Fruit fly (Drosophila melanogaster) whole organism, embryonic: ENCODE data around the gene CG12768.

Experiments
- Antp ChIP-seq: fragments of 200-800 bp; sonication (Bioruptor generic); optimal IDR thresholded peaks from 3 replicates; lab custom pipeline; 2016; ENCODE audit warnings: missing biosample characterization, missing genetic modification characterization
- Awh ChIP-seq: fragments of 200-800 bp; sonication (Bioruptor generic); IDR thresholded peaks from 2 replicates; pipeline ENCODE4, ENCODE4 v1.3.6; 2022; ENCODE audit warnings: missing biosample characterization, missing genetic modification characterization
- Bdp1 ChIP-seq: fragments of 200-800 bp; sonication (Bioruptor generic); optimal IDR thresholded peaks from 3 replicates; lab custom pipeline; 2016; ENCODE audit warnings: missing biosample characterization, missing genetic modification characterization
- CG12659 ChIP-seq: fragments of 200-800 bp; sonication (Bioruptor generic); optimal IDR thresholded peaks from 3 replicates; lab custom pipeline; 2017; ENCODE audit warnings: mild to moderate bottlenecking, missing biosample characterization, missing genetic modification reagents, missing genetic modification characterization
- CG13424 ChIP-seq: fragments of 200-800 bp; sonication (Bioruptor generic); optimal IDR thresholded peaks from 2 replicates; lab custom pipeline; 2019; ENCODE audit warnings: missing biosample characterization, mild to moderate bottlenecking, missing genetic modification characterization, moderate library complexity
- CG14441 ChIP-seq: fragments of 200-800 bp; sonication (Bioruptor generic); IDR thresholded peaks from 2 replicates; pipeline ENCODE4 v1.3.6; 2022; ENCODE audit warnings: missing biosample characterization, missing genetic modification characterization
- CG1603 ChIP-seq: fragments of 200-800 bp; sonication (Bioruptor generic); optimal IDR thresholded peaks from 2 replicates; lab custom pipeline; 2019; ENCODE audit warnings: missing biosample characterization, mild to moderate bottlenecking, missing genetic modification characterization, moderate library complexity
- CG1647 ChIP-seq: fragments of 200-800 bp; sonication (Bioruptor generic); optimal IDR thresholded peaks from 3 replicates; lab custom pipeline; 2016; ENCODE audit warnings: missing biosample characterization, missing genetic modification characterization
- CG16813 ChIP-seq: fragments of 200-800 bp; sonication (Bioruptor generic); IDR thresholded peaks from 3 replicates; pipeline ENCODE4 v1.3.6; 2022; ENCODE audit warnings: missing biosample characterization, missing genetic modification characterization; ENCODE audit not compliant: partially characterized antibody
- CG17612 ChIP-seq: fragments of 200-800 bp; sonication (Bioruptor generic); IDR thresholded peaks from 2 replicates; pipeline ENCODE4 v1.3.6; 2022; ENCODE audit warnings: missing biosample characterization, missing genetic modification characterization
- CG2712 ChIP-seq: fragments of 200-800 bp; optimal IDR thresholded peaks from 3 replicates; lab custom pipeline; 2019; ENCODE audit warnings: missing biosample characterization, mild to moderate bottlenecking, missing genetic modification characterization, moderate library complexity
- CG30020 ChIP-seq: fragments of 200-800 bp; optimal IDR thresholded peaks from 2 replicates; lab custom pipeline; 2019; ENCODE audit warnings: missing biosample characterization, mild to moderate bottlenecking, missing genetic modification characterization, moderate library complexity
- CG30403 ChIP-seq: fragments of 200-800 bp; sonication (Bioruptor generic); optimal IDR thresholded peaks from 3 replicates; lab custom pipeline; 2016; ENCODE audit warnings: missing biosample characterization, missing genetic modification characterization
- CG3407 ChIP-seq: fragments of 200-800 bp; sonication (Bioruptor generic); optimal IDR thresholded peaks from 2 replicates; lab custom pipeline; 2018; ENCODE audit warnings: missing biosample characterization, mild to moderate bottlenecking, missing genetic modification characterization
- CG34224 ChIP-seq: fragments of 200-800 bp; sonication (Bioruptor generic); IDR thresholded peaks from 3 replicates; pipeline ENCODE4 v1.3.6; 2022; ENCODE audit warnings: missing biosample characterization, missing genetic modification characterization; ENCODE audit not compliant: partially characterized antibody
- CG34422 ChIP-seq: fragments of 200-800 bp; sonication (Bioruptor generic); IDR thresholded peaks from 3 replicates; pipeline ENCODE4 v1.3.6; 2022; ENCODE audit warnings: missing biosample characterization, missing genetic modification characterization
- CG4328 ChIP-seq: fragments of 200-800 bp; sonication (Bioruptor generic); optimal IDR thresholded peaks from 3 replicates; lab custom pipeline; 2017; ENCODE audit warnings: missing biosample characterization, missing genetic modification reagents, missing genetic modification characterization
- CG4424 ChIP-seq: fragments of 200-800 bp; sonication (Bioruptor generic); optimal IDR thresholded peaks from 3 replicates; lab custom pipeline; 2016; ENCODE audit warnings: missing biosample characterization, missing genetic modification characterization
- CG4820 ChIP-seq: fragments of 200-800 bp; sonication (Bioruptor generic); optimal IDR thresholded peaks from 3 replicates; lab custom pipeline; 2016; ENCODE audit warnings: missing biosample characterization, missing genetic modification characterization
- CG6765 ChIP-seq: fragments of 200-800 bp; sonication (Bioruptor generic); optimal IDR thresholded peaks from 3 replicates; lab custom pipeline; 2017; ENCODE audit warnings: missing biosample characterization, mild to moderate bottlenecking, missing genetic modification characterization
- CG7987 ChIP-seq: fragments of 200-800 bp; sonication (Bioruptor generic); optimal IDR thresholded peaks from 2 replicates; lab custom pipeline; 2018; ENCODE audit warnings: missing biosample characterization, mild to moderate bottlenecking, missing genetic modification characterization, moderate library complexity
- CG8359 ChIP-seq: fragments of 200-800 bp; sonication (Bioruptor generic); optimal IDR thresholded peaks from 2 replicates; lab custom pipeline; 2017; ENCODE audit warnings: missing biosample characterization, mild to moderate bottlenecking, missing genetic modification characterization, borderline replicate concordance
- CG8924 ChIP-seq: fragments of 200-800 bp; optimal IDR thresholded peaks from 3 replicates; lab custom pipeline; 2019; ENCODE audit warnings: missing biosample characterization, mild to moderate bottlenecking, missing genetic modification characterization, moderate library complexity
- CG9215 ChIP-seq: fragments of 200-800 bp; sonication (Bioruptor generic); IDR thresholded peaks from 2 replicates; pipeline ENCODE4 v1.3.6; 2022; ENCODE audit warnings: missing biosample characterization, missing genetic modification characterization
- Dad ChIP-seq: fragments of 200-800 bp; sonication (Bioruptor generic); optimal IDR thresholded peaks from 3 replicates; lab custom pipeline; 2016; ENCODE audit warnings: missing biosample characterization, missing genetic modification characterization
- Fer3 ChIP-seq: fragments of 200-800 bp; sonication (Bioruptor generic); optimal IDR thresholded peaks from 2 replicates; lab custom pipeline; 2018; ENCODE audit warnings: missing biosample characterization, mild to moderate bottlenecking, missing genetic modification characterization, moderate library complexity
- Hand ChIP-seq: fragments of 200-800 bp; sonication (Bioruptor generic); optimal IDR thresholded peaks from 2 replicates; lab custom pipeline; 2017; ENCODE audit warnings: mild to moderate bottlenecking, missing biosample characterization, missing genetic modification reagents, missing genetic modification characterization
- HmgD ChIP-seq: fragments of 200-800 bp; sonication (Bioruptor generic); optimal IDR thresholded peaks from 3 replicates; lab custom pipeline; 2016; ENCODE audit warnings: missing biosample characterization, missing genetic modification characterization
- Meics ChIP-seq: fragments of 200-800 bp; sonication (Bioruptor generic); optimal IDR thresholded peaks from 2 replicates; lab custom pipeline; 2017; ENCODE audit warnings: missing biosample characterization, mild to moderate bottlenecking, missing genetic modification characterization
- Six4 ChIP-seq: fragments of 200-800 bp; sonication (Bioruptor generic); optimal IDR thresholded peaks from 2 replicates; lab custom pipeline; 2016; ENCODE audit warnings: missing biosample characterization, missing genetic modification characterization
- Spps ChIP-seq: fragments of 200-800 bp; sonication (Bioruptor generic); optimal IDR thresholded peaks from 2 replicates; lab custom pipeline; 2018; ENCODE audit warnings: missing biosample characterization, mild to moderate bottlenecking, missing genetic modification characterization
- ac ChIP-seq: fragments of 200-800 bp; sonication (Bioruptor generic); optimal IDR thresholded peaks from 3 replicates; lab custom pipeline; 2017; ENCODE audit warnings: missing biosample characterization, mild to moderate bottlenecking, missing genetic modification characterization
- bowl ChIP-seq: fragments of 200-800 bp; sonication (Bioruptor generic); IDR thresholded peaks from 2 replicates; pipeline ENCODE4 v1.3.6; 2022; ENCODE audit warnings: missing biosample characterization, missing genetic modification characterization
- cato ChIP-seq: fragments of 200-800 bp; sonication (Bioruptor generic); optimal IDR thresholded peaks from 2 replicates; lab custom pipeline; 2016; ENCODE audit warnings: missing biosample characterization, missing genetic modification characterization, borderline replicate concordance
- chm ChIP-seq: fragments of 200-800 bp; sonication (Bioruptor generic); IDR thresholded peaks from 2 replicates; pipeline ENCODE4 v1.3.6; 2022; ENCODE audit warnings: missing biosample characterization, missing genetic modification characterization
- danr ChIP-seq: fragments of 200-800 bp; sonication (Bioruptor generic); IDR thresholded peaks from 2 replicates; pipeline ENCODE4 v1.3.6; 2022; ENCODE audit warnings: missing biosample characterization, missing genetic modification characterization
- en ChIP-seq: fragments of 200-800 bp; sonication (Bioruptor generic); optimal IDR thresholded peaks from 2 replicates; lab custom pipeline; 2016; ENCODE audit warnings: missing biosample characterization, missing genetic modification characterization
- ftz-f1 ChIP-seq: fragments of 200-800 bp; sonication (Bioruptor generic); optimal IDR thresholded peaks from 2 replicates; lab custom pipeline; 2016; ENCODE audit warnings: missing biosample characterization, missing genetic modification characterization
- hb ChIP-seq: fragments of 200-800 bp; sonication (Bioruptor generic); IDR thresholded peaks from 3 replicates; pipeline ENCODE4 v1.3.6; 2022; ENCODE audit warnings: missing biosample characterization, missing genetic modification characterization; ENCODE audit not compliant: partially characterized antibody
- lbe ChIP-seq: fragments of 200-800 bp; sonication (Bioruptor generic); optimal IDR thresholded peaks from 2 replicates; lab custom pipeline; 2016; ENCODE audit warnings: missing biosample characterization, mild to moderate bottlenecking, missing genetic modification characterization
- lmd ChIP-seq: fragments of 200-800 bp; sonication (Bioruptor generic); IDR thresholded peaks from 2 replicates; pipeline ENCODE4 v1.3.6; 2022; ENCODE audit warnings: missing biosample characterization, missing genetic modification characterization
- luna ChIP-seq: fragments of 200-800 bp; sonication (Bioruptor generic); optimal IDR thresholded peaks from 2 replicates; lab custom pipeline; 2016; ENCODE audit warnings: missing biosample characterization, missing genetic modification characterization
- nmo ChIP-seq: fragments of 200-800 bp; sonication (Bioruptor generic); optimal IDR thresholded peaks from 2 replicates; lab custom pipeline; 2018; ENCODE audit warnings: missing biosample characterization, mild to moderate bottlenecking, missing genetic modification characterization, moderate library complexity
- p53 ChIP-seq: fragments of 200-800 bp; sonication (Bioruptor generic); optimal IDR thresholded peaks from 2 replicates; lab custom pipeline; 2016; ENCODE audit warnings: missing biosample characterization, missing genetic modification characterization
- slp2 ChIP-seq: fragments of 200-800 bp; sonication (Bioruptor generic); optimal IDR thresholded peaks from 2 replicates; lab custom pipeline; 2016; ENCODE audit warnings: missing biosample characterization, missing genetic modification characterization
- stwl ChIP-seq: fragments of 200-800 bp; sonication (Bioruptor generic); optimal IDR thresholded peaks from 3 replicates; lab custom pipeline; 2018; ENCODE audit warnings: missing biosample characterization, mild to moderate bottlenecking, missing genetic modification characterization, moderate library complexity
- tll ChIP-seq, 2 experiments: fragments of 200-800 bp in 1 of 2; fragments of >200 bp in 1 of 2; sonication (Bioruptor generic) in 1 of 2; optimal IDR thresholded peaks; 2 replicates each; lab custom pipeline; 2017 to 2019; ENCODE audit warnings: missing biosample characterization in 2 of 2, missing genetic modification characterization in 2 of 2, mild to moderate bottlenecking in 1 of 2, moderate library complexity in 1 of 2
- tna ChIP-seq: fragments of 200-800 bp; sonication (Bioruptor generic); IDR thresholded peaks from 2 replicates; pipeline ENCODE4 v1.3.6; 2022; ENCODE audit warnings: missing biosample characterization, missing genetic modification characterization; ENCODE audit not compliant: partially characterized antibody
- unpg ChIP-seq: fragments of 200-800 bp; sonication (Bioruptor generic); optimal IDR thresholded peaks from 3 replicates; lab custom pipeline; 2018; ENCODE audit warnings: missing biosample characterization, mild to moderate bottlenecking, missing genetic modification characterization, moderate library complexity

Gene CG12768

DNA sequence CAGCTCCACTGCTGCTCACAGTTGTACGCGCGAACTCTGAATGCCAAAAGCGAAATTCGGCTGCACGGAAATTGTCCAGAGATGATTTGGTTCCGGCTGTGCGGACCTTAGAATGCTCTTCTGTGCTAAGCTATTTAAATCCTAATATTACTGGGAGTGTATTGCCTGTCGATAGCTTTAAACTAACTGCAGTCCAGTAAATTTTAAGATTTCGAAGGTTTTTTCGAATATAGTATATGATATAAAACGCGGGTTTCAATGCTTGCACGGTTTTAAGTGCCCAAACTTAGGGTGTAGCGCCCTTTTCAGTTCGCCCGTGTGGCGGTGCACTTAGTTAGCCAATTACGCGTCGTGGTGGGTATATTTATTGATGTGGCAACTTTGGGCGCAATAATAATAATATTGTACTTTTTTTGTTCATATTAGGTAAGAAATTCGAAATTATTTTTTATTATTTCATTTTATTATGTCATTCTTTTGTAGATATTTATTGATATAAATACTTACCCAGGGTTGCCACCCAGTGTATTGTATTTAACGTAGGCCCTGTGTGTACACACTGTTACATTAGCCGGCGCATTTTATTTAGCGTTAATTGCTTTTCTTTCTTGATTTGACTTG lies 31.5 kb upstream of the CG12768 start, which contains the start of the genes Chro and Ssl1 (continued):
- peak; percentile 99 for TF ChIP-seq p53 (GFP tag; lab: Kevin White, UChicago)
- peak; percentile 100 for TF ChIP-seq danr (GFP tag; lab: Robert Waterston, UW)
- peak; percentile 100 for TF ChIP-seq CG1647 (GFP tag; lab: Kevin White, UChicago)
- TF ChIP-seq Meics (GFP tag; lab: Kevin White, UChicago), result peak; percentile 100
- peak; percentile 100 for TF ChIP-seq CG34422 (GFP tag; lab: Robert Waterston, UW)
- TF ChIP-seq unpg, result peak; percentile 100
- TF ChIP-seq stwl (tag; lab: Kevin White, UChicago), result peak; percentile 92
- peak; percentile 99 for TF ChIP-seq bowl (GFP tag; lab: Robert Waterston, UW)
- TF ChIP-seq Awh (GFP tag; lab: Robert Waterston, UW), result peak; percentile 100
- peak; percentile 99 for TF ChIP-seq CG9215 (GFP tag; lab: Robert Waterston, UW)
- peak; percentile 99 for TF ChIP-seq lbe (GFP tag; lab: Kevin White, UChicago)
- TF ChIP-seq Six4, result peak; percentile 100
- peak; percentile 100 for TF ChIP-seq lmd (GFP tag; lab: Robert Waterston, UW)
- peak; percentile 100 for TF ChIP-seq CG30403 (GFP tag; lab: Kevin White, UChicago)
- peak; percentile 100 for TF ChIP-seq Antp (GFP tag; lab: Kevin White, UChicago)
- peak; percentile 100 for TF ChIP-seq CG2712 (tag; lab: Kevin White, UChicago)
- peak; percentile 100 for TF ChIP-seq Fer3 (tag; lab: Kevin White, UChicago)
- TF ChIP-seq en, result peak; percentile 100
- TF ChIP-seq Dad (GFP tag; lab: Kevin White, UChicago), result peak; percentile 100
- peak; percentile 99 for TF ChIP-seq CG6765 (GFP tag; lab: Kevin White, UChicago)
- TF ChIP-seq ftz-f1 (GFP tag; lab: Kevin White, UChicago), result peak; percentile 97
- peak; percentile 100 for TF ChIP-seq CG14441 (GFP tag; lab: Robert Waterston, UW)
- TF ChIP-seq chm (GFP tag; lab: Robert Waterston, UW), result peak; percentile 100
- TF ChIP-seq ac, result peak; percentile 100
- TF ChIP-seq CG12659 (GFP tag; lab: Kevin White, UChicago), result peak; percentile 100
- TF ChIP-seq CG4328 (GFP tag; lab: Kevin White, UChicago), result peak; percentile 98
- TF ChIP-seq Hand, result peak; percentile 99
- TF ChIP-seq CG17612 (GFP tag; lab: Robert Waterston, UW), result peak; percentile 99
- TF ChIP-seq CG3407, result peak; percentile 99
- peak; percentile 99 for TF ChIP-seq CG1603 (tag; lab: Kevin White, UChicago)
- TF ChIP-seq CG8924 (tag; lab: Kevin White, UChicago), result peak; percentile 100
- TF ChIP-seq nmo (GFP tag; lab: Kevin White, UChicago), result peak; percentile 100
- TF ChIP-seq HmgD (GFP tag; lab: Kevin White, UChicago), result peak; percentile 100
- TF ChIP-seq Bdp1 (GFP tag; lab: Kevin White, UChicago), result peak; percentile 97
- peak; percentile 93 for TF ChIP-seq CG30020
- peak; percentile 99 for TF ChIP-seq luna (GFP tag; lab: Kevin White, UChicago)
- TF ChIP-seq slp2, result peak; percentile 100
- TF ChIP-seq cato (GFP tag; lab: Kevin White, UChicago), result peak; percentile 100
- peak; percentile 100 for TF ChIP-seq CG4424 (GFP tag; lab: Kevin White, UChicago)
- 0 out of 3 replicates have a peak, but pooled peaks have one; percentile 28 for TF ChIP-seq CG34224
- 0 out of 2 replicates have a peak, but pooled peaks have one; percentile 44 for TF ChIP-seq tna (GFP tag; lab: Robert Waterston, UW)
- TF ChIP-seq tll (GFP tag; optimal IDR thresholded peaks at IDR 0.05; lab: Kevin White, UChicago), result peak; percentile 82 to 88
- no peak for TF ChIP-seq hb (GFP tag; lab: Robert Waterston, UW)
- peak; percentile 99 for TF ChIP-seq CG4820
- peak; percentile 97 for TF ChIP-seq CG8359
- TF ChIP-seq Spps (tag; lab: Kevin White, UChicago), result peak; percentile 100
- peak; percentile 44; the same call in 1 of the 3 replicates for TF ChIP-seq CG16813 (GFP tag; lab: Robert Waterston, UW)
- TF ChIP-seq CG13424 (tag; lab: Kevin White, UChicago), result peak; percentile 100
- peak; percentile 99 for TF ChIP-seq CG7987 (GFP tag; lab: Kevin White, UChicago)
